Worm (Caenorhabditis elegans): Measurements from ENCODE around the gene btb-8.

The btb-8 gene

DNA sequence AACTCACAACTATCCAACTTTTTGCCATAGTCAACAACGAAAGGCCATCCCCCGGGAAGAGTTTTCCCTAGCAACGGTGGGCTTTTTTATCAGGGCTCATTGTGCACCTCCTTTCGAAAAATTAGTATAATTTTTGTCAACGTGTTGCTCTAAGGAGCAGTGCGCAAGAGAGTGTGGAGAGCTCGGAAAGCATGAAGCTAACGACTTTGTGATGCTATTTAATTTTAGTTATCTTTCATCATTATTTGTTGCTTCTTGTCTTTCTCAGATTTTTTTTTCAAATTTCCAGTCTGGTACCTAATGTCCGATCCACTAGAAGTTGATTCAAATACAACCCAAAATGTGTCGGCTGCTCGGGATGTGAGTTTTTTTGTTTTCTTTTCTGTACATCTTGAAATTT, 7.5 kb downstream of the btb-8 start, which contains the start of gene ceh-81:
ceh-81 (plus strand) TSS at position 301 of the 400 bp plus-strand sequence.
- no peak for TF ChIP-seq jun-1 (tag; optimal IDR thresholded peaks at IDR 0.05)
- peak in 1 of 2 experiments; percentile 23 for TF ChIP-seq unc-62 (GFP tag; optimal IDR thresholded peaks at IDR 0.05 in 1 of 2)
- no peak for TF ChIP-seq unc-62 (tag; optimal IDR thresholded peaks at IDR 0.05)

- TF ChIP-seq ceh-62 (tag; optimal IDR thresholded peaks at IDR 0.05) = no peak
- no peak for TF ChIP-seq php-3 (GFP tag; IDR thresholded peaks at IDR 0.05)
- TF ChIP-seq daf-19 (GFP tag; conservative IDR thresholded peaks at IDR 0.05) = no peak
- TF ChIP-seq snpc-4 (tag; optimal IDR thresholded peaks at IDR 0.05) = no peak
- no peak for TF ChIP-seq ztf-7 (tag; optimal IDR thresholded peaks at IDR 0.05)
- TF ChIP-seq spr-3 (GFP tag; optimal IDR thresholded peaks at IDR 0.05) = no peak
- TF ChIP-seq pqm-1 (tag; optimal IDR thresholded peaks at IDR 0.05) = no peak
- TF ChIP-seq set-16 (GFP tag; IDR thresholded peaks at IDR 0.05) = no peak
- TF ChIP-seq ama-1 (optimal IDR thresholded peaks at IDR 0.05) = no peak
- TF ChIP-seq F44E2.7 (GFP tag; IDR thresholded peaks at IDR 0.05) = no peak
These were observed 9.4 kb downstream of the btb-8 start, which contains the start of gene ceh-82 for ce11 chrII:1731932-1732331. ceh-82 (plus strand) TSS chrII:1732232.

- TF ChIP-seq unc-62 (GFP tag; optimal IDR thresholded peaks at IDR 0.05 in 1 of 2) = peak in 1 of 2 experiments; percentile 96
- TF ChIP-seq unc-62 (tag; optimal IDR thresholded peaks at IDR 0.05) = no peak
- no peak for TF ChIP-seq jun-1 (tag; optimal IDR thresholded peaks at IDR 0.05)
These were observed 12.6 kb downstream of the btb-8 start for ce11 chrII:1735145-1735544.

DNA sequence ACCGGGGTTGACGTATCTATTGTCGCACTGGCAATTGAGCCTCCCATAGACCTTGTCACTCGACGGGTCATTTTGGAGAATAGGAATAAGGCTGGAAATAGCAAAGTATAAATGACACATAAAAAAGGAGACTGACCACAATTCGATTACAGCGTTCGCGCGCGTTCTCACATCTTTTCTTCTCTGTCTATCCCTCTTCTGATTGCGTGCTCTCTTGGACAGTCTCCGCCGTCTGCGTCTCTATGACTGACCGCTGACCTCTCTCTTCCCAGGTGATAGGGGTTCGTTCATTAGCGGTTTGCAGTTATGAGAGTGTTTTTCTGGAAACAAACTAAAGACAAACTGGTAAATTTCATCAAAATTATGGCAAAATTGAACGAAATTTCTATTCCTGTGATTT, 13.8 kb downstream of the btb-8 start, which contains the start of gene ceh-83:
ceh-83 (minus strand) TSS at position 181 of the 400 bp plus-strand sequence.
- TF ChIP-seq dmd-9 (GFP tag; IDR thresholded peaks at IDR 0.05) (no peak), unc-39 (tag; optimal IDR thresholded peaks at IDR 0.05) (no peak), hlh-11 (tag; optimal IDR thresholded peaks at IDR 0.05) (peak; percentile 50), unc-62 (GFP tag; optimal IDR thresholded peaks at IDR 0.05 in 1 of 2) (peak in 1 of 2 experiments; percentile 34), unc-62 (tag; optimal IDR thresholded peaks at IDR 0.05) (no peak), dmd-6 (GFP tag; IDR thresholded peaks at IDR 0.05) (no peak; the same call in 1 of the 2 replicates), zfp-3 (GFP tag; conservative IDR thresholded peaks at IDR 0.05) (no peak), duxl-1 (tag; optimal IDR thresholded peaks at IDR 0.05; ENCODE audit: poor library complexity) (peak; percentile 98), nhr-28 (tag; optimal IDR thresholded peaks at IDR 0.05) (peak; percentile 13)

DNA sequence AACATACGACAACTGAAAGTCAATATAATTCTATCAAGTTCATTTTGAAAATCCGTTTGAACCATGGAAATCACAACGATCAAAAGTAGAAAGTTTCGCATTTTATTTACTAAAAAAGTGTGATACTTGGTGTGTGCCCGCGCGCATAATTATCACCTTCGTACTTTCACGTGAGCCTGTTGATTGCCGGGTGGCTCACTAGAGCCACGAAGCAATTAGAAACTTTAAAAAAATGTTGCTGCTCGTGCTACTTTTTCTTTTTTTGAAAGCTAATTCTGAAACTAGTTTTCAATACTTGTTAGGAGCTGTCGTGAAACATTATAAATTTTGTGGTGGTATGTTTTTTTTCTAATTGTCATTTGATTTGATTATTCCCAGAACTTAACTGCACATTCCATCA, 16.3 kb downstream of the btb-8 start, which contains the start of the genes irld-9 and irld-33:
irld-9 (minus strand) TSS at position 101 of the 400 bp plus-strand sequence.
irld-33 (plus strand) TSS at position 209 of the 400 bp plus-strand sequence.
- TF ChIP-seq set-16 (GFP tag; IDR thresholded peaks at IDR 0.05) = no peak
- no peak for TF ChIP-seq spr-1 (tag; optimal IDR thresholded peaks at IDR 0.05)
- no peak for TF ChIP-seq nhr-10 (tag; optimal IDR thresholded peaks at IDR 0.05)
- TF ChIP-seq aha-1 (tag) = peak; percentile 68
- no peak for TF ChIP-seq ZK546.5 (tag; optimal IDR thresholded peaks at IDR 0.05)

- TF ChIP-seq egl-43 (GFP tag; IDR thresholded peaks at IDR 0.05) (no peak), arid-1 (GFP tag; conservative IDR thresholded peaks at IDR 0.05) (no peak), ama-1 (optimal IDR thresholded peaks at IDR 0.05) (no peak), nhr-42 (GFP tag; IDR thresholded peaks at IDR 0.05) (no peak), snpc-4 (tag; optimal IDR thresholded peaks at IDR 0.05) (no peak), ceh-62 (tag; optimal IDR thresholded peaks at IDR 0.05) (no peak)
These were observed 18.7 kb downstream of the btb-8 start, which contains the start of gene K07G6.1 for ce11 chrII:1741248-1741647. K07G6.1 (plus strand) TSS chrII:1741548.

DNA sequence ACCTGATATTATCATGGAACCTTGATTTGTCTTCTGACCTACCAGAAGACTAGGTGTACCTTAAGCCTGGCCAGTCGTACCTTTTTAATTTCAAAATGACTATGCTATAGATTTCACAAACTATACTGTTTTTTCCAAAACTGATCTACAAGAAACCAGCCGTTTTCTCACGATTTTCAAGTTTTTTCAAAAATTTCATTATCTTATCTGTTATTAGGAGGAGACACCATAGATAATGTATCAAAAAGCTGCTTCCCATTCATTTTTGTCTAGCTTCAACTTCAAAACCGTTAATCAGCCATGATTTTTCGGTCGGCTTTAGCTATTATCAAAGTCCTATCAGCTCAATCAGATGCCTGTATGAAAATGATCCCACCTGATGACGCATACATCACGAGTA, 20.0 kb downstream of the btb-8 start, which contains the start of gene F36H5.12:
F36H5.12 (plus strand) TSS at position 301 of the 400 bp plus-strand sequence.
- no peak for TF ChIP-seq lir-3 (tag; optimal IDR thresholded peaks at IDR 0.05)
- TF ChIP-seq duxl-1 (tag; optimal IDR thresholded peaks at IDR 0.05; ENCODE audit: poor library complexity) = no peak
- no peak for TF ChIP-seq tag-97 (GFP tag; IDR thresholded peaks at IDR 0.05)
- TF ChIP-seq lin-29 (GFP tag; IDR thresholded peaks at IDR 0.05) = no peak
- TF ChIP-seq madf-5 (GFP tag; IDR thresholded peaks at IDR 0.05) = no peak
- no peak for TF ChIP-seq spr-3 (GFP tag; optimal IDR thresholded peaks at IDR 0.05)
- no peak for TF ChIP-seq pha-4 (GFP tag; IDR thresholded peaks at IDR 0.05)
- TF ChIP-seq pha-4 (tag; optimal IDR thresholded peaks at IDR 0.05) = no peak
- no peak for TF ChIP-seq dmd-9 (GFP tag; IDR thresholded peaks at IDR 0.05)
- no peak for TF ChIP-seq zag-1 (tag; optimal IDR thresholded peaks at IDR 0.05)
- TF ChIP-seq T26A8.4 (GFP tag; IDR thresholded peaks at IDR 0.05) = no peak
- no peak for TF ChIP-seq lin-39 (tag; optimal IDR thresholded peaks at IDR 0.05)
- no peak for TF ChIP-seq unc-130 (GFP tag; optimal IDR thresholded peaks at IDR 0.05)
- no peak for TF ChIP-seq F26F4.8 (GFP tag; conservative IDR thresholded peaks at IDR 0.05)
- TF ChIP-seq ztf-7 (tag; optimal IDR thresholded peaks at IDR 0.05) = no peak
- TF ChIP-seq daf-8 (GFP tag; IDR thresholded peaks at IDR 0.05) = no peak
- TF ChIP-seq D1046.2 (GFP tag; IDR thresholded peaks at IDR 0.05) = no peak
